Worm (Caenorhabditis elegans) whole organism, late embryonic: Measurements from ENCODE around the gene odd-2.
A peak's percentile ranks its signal among the peaks of the same experiment; 100 is the strongest.

Experiments
- C08G9.2 ChIP-seq: sonication (generic microtip); optimal IDR thresholded peaks from 2 replicates; lab custom pipeline; 2016; ENCODE audit warnings: mild to moderate bottlenecking, missing genetic modification characterization, moderate library complexity, missing compliant biosample characterization
- C38D4.7 ChIP-seq: fragments of 200-800 bp; sonication (Bioruptor generic); optimal IDR thresholded peaks from 2 replicates; lab custom pipeline; 2018; ENCODE audit warnings: mild to moderate bottlenecking, missing genetic modification characterization, moderate library complexity, missing compliant biosample characterization
- K02D7.2 ChIP-seq: sonication (generic microtip); optimal IDR thresholded peaks from 2 replicates; lab custom pipeline; 2017; ENCODE audit warnings: mild to moderate bottlenecking, missing genetic modification characterization, missing compliant biosample characterization
- K09A11.1 ChIP-seq: sonication (generic microtip); optimal IDR thresholded peaks from 2 replicates; lab custom pipeline; 2017; ENCODE audit warnings: antibody characterized with exemption, mild to moderate bottlenecking, missing genetic modification characterization, missing compliant biosample characterization; ENCODE audit not compliant: insufficient read depth
- ama-1 ChIP-seq: fragments of 150-350 bp; optimal IDR thresholded peaks from 2 replicates; lab custom pipeline; 2014
- ceh-18 ChIP-seq: sonication (generic microtip); optimal IDR thresholded peaks from 2 replicates; lab custom pipeline; 2016; ENCODE audit warnings: missing genetic modification characterization, missing compliant biosample characterization
- ceh-19 ChIP-seq: fragments of 200-800 bp; sonication (Bioruptor generic); optimal IDR thresholded peaks from 2 replicates; lab custom pipeline; 2018; ENCODE audit warnings: mild to moderate bottlenecking, missing genetic modification characterization, missing compliant biosample characterization
- ceh-22 ChIP-seq: sonication (generic microtip); optimal IDR thresholded peaks from 2 replicates; lab custom pipeline; 2017; ENCODE audit warnings: missing biosample characterization, missing genetic modification characterization
- ceh-24 ChIP-seq: sonication (generic microtip); optimal IDR thresholded peaks from 2 replicates; lab custom pipeline; 2016; ENCODE audit warnings: mild to moderate bottlenecking, missing genetic modification characterization, missing compliant biosample characterization
- ceh-30 ChIP-seq: fragments of 150-350 bp; optimal IDR thresholded peaks from 2 replicates; lab custom pipeline; 2014; ENCODE audit warnings: missing biosample characterization, missing genetic modification characterization
- ceh-45 ChIP-seq: fragments of 200-800 bp; sonication (Bioruptor generic); IDR thresholded peaks from 2 replicates; pipeline ENCODE4 v1.3.6; 2022; ENCODE audit warnings: missing genetic modification reagents, missing genetic modification characterization, missing compliant biosample characterization
- ceh-48 ChIP-seq: sonication (generic microtip); optimal IDR thresholded peaks from 2 replicates; lab custom pipeline; 2016; ENCODE audit warnings: missing genetic modification characterization, inconsistent platforms, missing compliant biosample characterization
- ceh-6 ChIP-seq: fragments of 200-800 bp; sonication (Bioruptor generic); optimal IDR thresholded peaks from 2 replicates; lab custom pipeline; 2018; ENCODE audit warnings: mild to moderate bottlenecking, missing genetic modification characterization, missing compliant biosample characterization
- ceh-9 ChIP-seq: sonication (generic microtip); optimal IDR thresholded peaks from 2 replicates; lab custom pipeline; 2016; ENCODE audit warnings: mild to moderate bottlenecking, missing genetic modification characterization, inconsistent platforms, missing compliant biosample characterization
- dmd-4 ChIP-seq: sonication (generic microtip); optimal IDR thresholded peaks from 2 replicates; lab custom pipeline; 2016; ENCODE audit warnings: borderline replicate concordance, missing genetic modification characterization, missing compliant biosample characterization
- dve-1 ChIP-seq: sonication (generic microtip); optimal IDR thresholded peaks from 2 replicates; lab custom pipeline; 2017; ENCODE audit warnings: antibody characterized with exemption, mild to moderate bottlenecking, missing genetic modification characterization, missing compliant biosample characterization
- elt-2 ChIP-seq: sonication (generic microtip); optimal IDR thresholded peaks from 2 replicates; lab custom pipeline; 2016; ENCODE audit warnings: missing genetic modification reagents, missing genetic modification characterization, missing compliant biosample characterization
- elt-4 ChIP-seq: sonication (generic microtip); optimal IDR thresholded peaks from 2 replicates; lab custom pipeline; 2016; ENCODE audit warnings: missing genetic modification characterization, missing compliant biosample characterization
- eyg-1 ChIP-seq: sonication (generic microtip); optimal IDR thresholded peaks from 2 replicates; lab custom pipeline; 2016; ENCODE audit warnings: missing genotype, missing genetic modification characterization, missing compliant biosample characterization
- fax-1 ChIP-seq: sonication (generic microtip); optimal IDR thresholded peaks from 2 replicates; lab custom pipeline; 2016; ENCODE audit warnings: missing genotype, missing genetic modification characterization, missing compliant biosample characterization
- fkh-10 ChIP-seq: fragments of 150-350 bp; optimal IDR thresholded peaks from 2 replicates; lab custom pipeline; 2014; ENCODE audit warnings: missing biosample characterization, missing genetic modification reagents, missing genetic modification characterization
- fkh-6 ChIP-seq: sonication (generic microtip); optimal IDR thresholded peaks from 2 replicates; lab custom pipeline; 2016; ENCODE audit warnings: missing genetic modification characterization, missing compliant biosample characterization
- hlh-13 ChIP-seq: fragments of 200-800 bp; sonication (Bioruptor generic); optimal IDR thresholded peaks from 2 replicates; lab custom pipeline; 2018; ENCODE audit warnings: mild to moderate bottlenecking, missing genetic modification characterization, missing compliant biosample characterization
- hlh-15 ChIP-seq: sonication (generic microtip); optimal IDR thresholded peaks from 2 replicates; lab custom pipeline; 2016; ENCODE audit warnings: missing genetic modification characterization, missing compliant biosample characterization
- hlh-6 ChIP-seq: sonication (generic microtip); optimal IDR thresholded peaks from 2 replicates; lab custom pipeline; 2016; ENCODE audit warnings: missing genotype, missing genetic modification characterization, missing compliant biosample characterization
- lim-6 ChIP-seq: sonication (generic microtip); optimal IDR thresholded peaks from 2 replicates; lab custom pipeline; 2016; ENCODE audit warnings: missing genetic modification characterization, missing compliant biosample characterization
- lin-11 ChIP-seq: fragments of 200-800 bp; sonication (Bioruptor generic); optimal IDR thresholded peaks from 2 replicates; lab custom pipeline; 2018; ENCODE audit warnings: mild to moderate bottlenecking, missing genetic modification characterization, missing compliant biosample characterization
- madf-2 ChIP-seq: sonication (generic microtip); optimal IDR thresholded peaks from 2 replicates; lab custom pipeline; 2017; ENCODE audit warnings: missing genetic modification characterization, missing compliant biosample characterization
- mec-3 ChIP-seq: sonication (generic microtip); optimal IDR thresholded peaks from 2 replicates; lab custom pipeline; 2016; ENCODE audit warnings: borderline replicate concordance, missing genetic modification characterization, missing compliant biosample characterization
- nfya-1 ChIP-seq: sonication (generic microtip); optimal IDR thresholded peaks from 2 replicates; lab custom pipeline; 2017; ENCODE audit warnings: missing genetic modification characterization, mild to moderate bottlenecking, missing compliant biosample characterization, antibody characterized with exemption, moderate library complexity
- nhr-232 ChIP-seq: sonication (generic microtip); optimal IDR thresholded peaks from 2 replicates; lab custom pipeline; 2016; ENCODE audit warnings: missing genetic modification characterization, missing compliant biosample characterization
- odd-2 ChIP-seq: sonication (generic microtip); optimal IDR thresholded peaks from 2 replicates; lab custom pipeline; 2017; ENCODE audit warnings: antibody characterized with exemption, mild to moderate bottlenecking, missing genetic modification characterization, missing compliant biosample characterization
- pag-3 ChIP-seq: sonication (generic microtip); optimal IDR thresholded peaks from 2 replicates; lab custom pipeline; 2016; ENCODE audit warnings: missing compliant biosample characterization, missing genetic modification characterization, borderline replicate concordance
- pat-9 ChIP-seq: fragments of 200-800 bp; sonication (Bioruptor generic); optimal IDR thresholded peaks from 2 replicates; lab custom pipeline; 2018; ENCODE audit warnings: mild to moderate bottlenecking, missing genetic modification characterization, moderate library complexity, missing compliant biosample characterization
- pax-1 ChIP-seq: fragments of 150-350 bp; optimal IDR thresholded peaks from 2 replicates; lab custom pipeline; 2014; ENCODE audit warnings: missing biosample characterization, missing genetic modification characterization
- pha-2 ChIP-seq: sonication (generic microtip); optimal IDR thresholded peaks from 2 replicates; lab custom pipeline; 2017; ENCODE audit warnings: mild to moderate bottlenecking, missing genetic modification characterization, missing compliant biosample characterization
- pha-4 ChIP-seq: fragments of 150-350 bp; optimal IDR thresholded peaks from 2 replicates; lab custom pipeline; 2018; ENCODE audit warnings: missing biosample characterization, missing genetic modification reagents, missing genetic modification characterization
- pros-1 ChIP-seq: fragments of 150-350 bp; optimal IDR thresholded peaks from 2 replicates; lab custom pipeline; 2014; ENCODE audit warnings: missing biosample characterization, missing genetic modification reagents, missing genetic modification characterization
- ref-2 ChIP-seq: sonication (generic microtip); optimal IDR thresholded peaks from 2 replicates; lab custom pipeline; 2016; ENCODE audit warnings: missing genetic modification characterization, missing compliant biosample characterization
- sox-2 ChIP-seq: fragments of 200-800 bp; sonication (Bioruptor generic); IDR thresholded peaks from 2 replicates; pipeline ENCODE4 v1.3.6; 2022; ENCODE audit warnings: missing genetic modification reagents, missing genetic modification characterization, missing compliant biosample characterization
- sox-4 ChIP-seq: sonication (generic microtip); optimal IDR thresholded peaks from 2 replicates; lab custom pipeline; 2017; ENCODE audit warnings: mild to moderate bottlenecking, missing genetic modification characterization, inconsistent platforms, missing compliant biosample characterization
- tbx-2 ChIP-seq: sonication (generic microtip); optimal IDR thresholded peaks from 2 replicates; lab custom pipeline; 2016; ENCODE audit warnings: missing genetic modification characterization, missing compliant biosample characterization
- tbx-7 ChIP-seq: sonication (generic microtip); optimal IDR thresholded peaks from 2 replicates; lab custom pipeline; 2016; ENCODE audit warnings: missing genotype, missing genetic modification characterization, missing compliant biosample characterization
- ttx-3 ChIP-seq: sonication (generic microtip); optimal IDR thresholded peaks from 2 replicates; lab custom pipeline; 2016; ENCODE audit warnings: missing genetic modification reagents, missing genetic modification characterization, missing compliant biosample characterization
- unc-42 ChIP-seq: sonication (generic microtip); optimal IDR thresholded peaks from 2 replicates; lab custom pipeline; 2016; ENCODE audit warnings: missing genotype, missing genetic modification characterization, missing compliant biosample characterization
- unc-55 ChIP-seq: sonication (generic microtip); optimal IDR thresholded peaks from 2 replicates; lab custom pipeline; 2017; ENCODE audit warnings: missing biosample characterization, missing genetic modification reagents, missing genetic modification characterization
- zip-5 ChIP-seq: sonication (generic microtip); optimal IDR thresholded peaks from 2 replicates; lab custom pipeline; 2016; ENCODE audit warnings: missing genetic modification characterization, missing compliant biosample characterization
- ztf-16 ChIP-seq: sonication (generic microtip); optimal IDR thresholded peaks from 2 replicates; lab custom pipeline; 2017; ENCODE audit warnings: missing genetic modification characterization, missing compliant biosample characterization

The odd-2 gene

DNA sequence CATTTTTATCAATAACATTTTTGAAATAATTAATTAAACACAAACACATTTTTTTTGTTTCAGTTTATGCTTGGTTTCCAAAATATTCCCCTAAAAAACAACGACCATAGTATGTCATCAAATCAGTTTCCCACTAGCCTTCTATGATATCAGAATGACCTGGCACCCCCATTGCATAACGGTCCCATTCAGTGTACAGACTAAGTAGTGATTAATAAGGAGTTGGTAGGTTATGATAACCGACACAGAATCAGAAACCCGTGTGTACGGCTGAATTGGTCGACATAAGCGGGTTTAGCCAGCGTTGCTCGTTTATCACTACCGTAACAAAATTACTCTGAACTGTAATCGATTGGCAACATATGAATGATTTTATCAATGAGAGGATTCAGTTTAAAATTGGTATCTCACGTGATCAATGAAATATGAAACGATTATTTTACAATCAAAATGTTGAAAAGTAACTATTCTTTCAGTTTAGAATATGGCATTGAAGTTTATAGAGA lies 2.9 kb downstream of the odd-2 start:
- TF ChIP-seq ceh-9 (tag; lab: Kevin White, UChicago) (no peak), nfya-1 (tag; lab: Kevin White, UChicago) (no peak), mec-3 (tag; lab: Kevin White, UChicago) (no peak), lin-11 (tag; lab: Kevin White, UChicago) (no peak), elt-2 (tag; lab: Kevin White, UChicago) (peak; percentile 50)

DNA sequence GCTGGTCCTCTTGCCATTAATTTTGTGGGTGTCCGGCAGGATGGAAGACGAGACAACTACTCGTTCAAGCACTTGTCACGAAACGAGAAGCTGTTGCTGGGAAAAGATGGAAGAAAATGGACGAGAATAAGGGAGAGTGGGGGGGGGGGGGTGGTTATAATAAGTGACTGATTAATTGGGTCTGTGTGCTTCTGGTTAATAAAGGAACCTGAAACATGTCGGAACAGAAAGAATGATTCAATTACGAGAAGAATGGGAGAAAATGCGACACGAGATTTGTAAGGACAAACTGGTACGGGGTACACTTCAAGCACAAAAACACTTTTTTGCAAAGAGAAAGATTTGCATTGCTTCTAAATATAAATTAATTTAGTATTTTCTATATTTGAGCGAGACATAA lies 4.9 kb downstream of the odd-2 start:
- TF ChIP-seq odd-2 (tag; lab: Kevin White, UChicago) (no peak), unc-42 (peak; percentile 83), ceh-22 (tag; lab: Kevin White, UChicago) (no peak), sox-2 (no peak)

DNA sequence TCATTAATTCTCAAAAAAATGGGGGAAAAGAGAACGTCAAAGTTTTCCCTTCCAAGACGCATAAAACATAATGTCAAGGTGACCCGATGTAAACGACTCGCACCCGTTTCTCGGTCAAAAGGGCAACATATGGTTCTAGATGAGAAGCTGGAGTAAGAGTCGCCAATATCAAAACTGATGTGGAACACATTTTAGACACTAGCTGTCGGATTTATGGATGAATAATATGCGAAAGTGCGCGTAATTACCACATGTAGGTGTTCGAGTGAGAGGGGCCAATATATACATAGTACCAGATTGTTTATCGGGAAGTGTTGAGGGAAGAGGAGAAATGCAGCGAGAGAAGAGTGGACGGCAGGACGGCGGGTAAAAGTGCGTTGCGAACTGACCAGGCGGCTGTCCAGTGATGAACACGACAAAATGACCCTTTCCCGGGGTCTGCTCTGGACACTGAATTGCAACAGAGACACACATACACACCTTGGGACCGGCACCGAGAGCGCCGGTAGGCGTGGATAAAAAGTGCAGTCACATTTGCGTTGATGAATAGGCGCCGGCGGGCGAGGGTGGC lies 9.3 kb downstream of the odd-2 start:
- TF ChIP-seq ref-2 (tag; lab: Kevin White, UChicago) (peak; percentile 43), mec-3 (tag; lab: Kevin White, UChicago) (no peak), nhr-232 (tag; lab: Kevin White, UChicago) (no peak), K09A11.1 (tag; lab: Kevin White, UChicago) (no peak), elt-2 (tag; lab: Kevin White, UChicago) (no peak), ceh-24 (tag; lab: Kevin White, UChicago) (no peak), fax-1 (tag; lab: Kevin White, UChicago) (no peak), fkh-10 (GFP tag; lab: Kevin White, UChicago) (no peak), K02D7.2 (tag; lab: Kevin White, UChicago) (no peak), ceh-19 (peak; percentile 30), ceh-9 (tag; lab: Kevin White, UChicago) (no peak), tbx-7 (tag; lab: Kevin White, UChicago) (no peak), pag-3 (no peak), ceh-48 (tag; lab: Kevin White, UChicago) (no peak), eyg-1 (tag; lab: Kevin White, UChicago) (no peak), ztf-16 (tag; lab: Kevin White, UChicago) (no peak), ama-1 (lab: Kevin White, UChicago) (no peak), pha-2 (tag; lab: Kevin White, UChicago) (no peak), hlh-6 (tag; lab: Kevin White, UChicago) (peak; percentile 62), pax-1 (tag; lab: Kevin White, UChicago) (no peak), fkh-6 (tag; lab: Kevin White, UChicago) (no peak), hlh-15 (tag; lab: Kevin White, UChicago) (no peak), odd-2 (tag; lab: Kevin White, UChicago) (no peak), ceh-30 (tag; lab: Kevin White, UChicago) (no peak), tbx-2 (tag; lab: Kevin White, UChicago) (peak; percentile 47), elt-4 (tag; lab: Kevin White, UChicago) (no peak), pha-4 (no peak), pros-1 (tag; lab: Kevin White, UChicago) (no peak), ceh-18 (tag; lab: Kevin White, UChicago) (no peak), zip-5 (tag; lab: Kevin White, UChicago) (no peak), lim-6 (no peak), ttx-3 (tag; lab: Kevin White, UChicago) (no peak), dmd-4 (tag; lab: Kevin White, UChicago) (no peak), madf-2 (tag; lab: Kevin White, UChicago) (no peak), C08G9.2 (tag; lab: Kevin White, UChicago) (no peak), nfya-1 (tag; lab: Kevin White, UChicago) (peak; percentile 15), hlh-13 (no peak), pat-9 (tag; lab: Kevin White, UChicago) (no peak), sox-4 (tag; lab: Kevin White, UChicago) (no peak), ceh-6 (GFP tag; lab: Kevin White, UChicago) (no peak), unc-55 (GFP tag; lab: Kevin White, UChicago) (peak; percentile 37), lin-11 (tag; lab: Kevin White, UChicago) (no peak), ceh-45 (GFP tag; lab: Robert Waterston, UW) (no peak), dve-1 (tag; lab: Kevin White, UChicago) (no peak), C38D4.7 (GFP tag; lab: Kevin White, UChicago) (peak; percentile 21)
